Fruit fly (Drosophila melanogaster): ENCODE results near the gene CG10311.

DNA sequence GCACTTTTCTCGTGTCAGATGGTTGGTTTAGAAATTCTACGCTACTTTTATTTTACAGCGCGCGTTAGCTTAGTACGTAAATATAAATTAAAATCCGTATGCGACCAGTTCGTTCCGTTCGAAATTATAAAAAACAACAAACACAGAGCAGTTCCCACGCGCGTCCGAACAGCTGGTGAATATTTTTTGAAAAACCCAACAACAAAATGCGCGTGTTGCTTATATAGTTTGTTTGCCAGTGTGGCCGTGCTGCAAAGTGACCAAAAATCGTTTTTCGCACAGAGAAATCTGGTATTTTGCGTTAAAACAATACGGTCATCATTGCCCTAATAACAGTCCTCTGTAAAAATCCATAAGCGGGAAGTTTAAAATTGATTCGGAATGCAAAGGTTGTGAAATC is 18.5 kb downstream of the CG10311 start:
- no peak for TF ChIP-seq CG11762 (GFP tag; optimal IDR thresholded peaks at IDR 0.05; ENCODE audit: insufficient read depth)
- no peak for TF ChIP-seq CG8119 (GFP tag; IDR thresholded peaks at IDR 0.05)
- TF ChIP-seq Met (GFP tag; optimal IDR thresholded peaks at IDR 0.05) = no peak
- TF ChIP-seq Blimp-1 (GFP tag; optimal IDR thresholded peaks at IDR 0.05) = no peak
- no peak for TF ChIP-seq CG3032 (tag; optimal IDR thresholded peaks at IDR 0.05)
- TF ChIP-seq salr (GFP tag; optimal IDR thresholded peaks at IDR 0.05) = no peak
- no peak for TF ChIP-seq CG4318 (GFP tag; optimal IDR thresholded peaks at IDR 0.05)
- no peak for TF ChIP-seq CG6792 (GFP tag; optimal IDR thresholded peaks at IDR 0.05)
- TF ChIP-seq CG8632 (GFP tag; optimal IDR thresholded peaks at IDR 0.05) = no peak
- peak; percentile 10 for TF ChIP-seq esn (GFP tag; optimal IDR thresholded peaks at IDR 0.05)
- TF ChIP-seq CG11902 (GFP tag; optimal IDR thresholded peaks at IDR 0.05) = no peak
- no peak for TF ChIP-seq CG11294 (GFP tag; IDR thresholded peaks at IDR 0.05)
- TF ChIP-seq CG6854 (GFP tag; optimal IDR thresholded peaks at IDR 0.05) = no peak
- TF ChIP-seq fd85E (GFP tag; optimal IDR thresholded peaks at IDR 0.05) = no peak
